Worm (Caenorhabditis elegans): Measurements from ENCODE around the gene F56D6.6.

The F56D6.6 gene

ce11 chrIV:3866018-3866417 lies 37.0 kb upstream of the F56D6.6 start:
- no peak for TF ChIP-seq madf-9 (GFP tag; conservative IDR thresholded peaks at IDR 0.05)
- no peak for TF ChIP-seq nhr-11 (tag; optimal IDR thresholded peaks at IDR 0.05)
- TF ChIP-seq mdl-1 (tag; optimal IDR thresholded peaks at IDR 0.05) = no peak
- no peak for TF ChIP-seq ceh-62 (tag; optimal IDR thresholded peaks at IDR 0.05)
- TF ChIP-seq spr-3 (GFP tag; optimal IDR thresholded peaks at IDR 0.05) = no peak
- no peak for TF ChIP-seq arid-1 (GFP tag; conservative IDR thresholded peaks at IDR 0.05)
- TF ChIP-seq T26A8.4 (GFP tag; IDR thresholded peaks at IDR 0.05) = no peak
- peak; percentile 12 for TF ChIP-seq hlh-30 (tag; optimal IDR thresholded peaks at IDR 0.05; ENCODE audit: insufficient read depth)
- no peak for TF ChIP-seq lir-3 (tag; optimal IDR thresholded peaks at IDR 0.05)
- no peak for TF ChIP-seq snpc-1.2 (GFP tag; IDR thresholded peaks at IDR 0.05)
- peak; percentile 49 for TF ChIP-seq nhr-28 (tag; optimal IDR thresholded peaks at IDR 0.05)
- TF ChIP-seq ces-1 (GFP tag; optimal IDR thresholded peaks at IDR 0.05) = no peak
- TF ChIP-seq dmd-9 (GFP tag; IDR thresholded peaks at IDR 0.05) = no peak
- no peak for TF ChIP-seq daf-19 (GFP tag; conservative IDR thresholded peaks at IDR 0.05)
- no peak for TF ChIP-seq daf-16 (GFP tag; optimal IDR thresholded peaks at IDR 0.05)
- peak; percentile 36 for TF ChIP-seq daf-16 (tag; optimal IDR thresholded peaks at IDR 0.05)
- no peak for TF ChIP-seq fkh-10 (GFP tag; optimal IDR thresholded peaks at IDR 0.05)
- peak; percentile 50 for TF ChIP-seq hlh-11 (tag; optimal IDR thresholded peaks at IDR 0.05)
- TF ChIP-seq dmd-6 (GFP tag; IDR thresholded peaks at IDR 0.05) = peak; percentile 24; the same call in 1 of the 2 replicates

- TF ChIP-seq aha-1 (tag) = peak; percentile 54
- no peak for TF ChIP-seq F26F4.8 (GFP tag; conservative IDR thresholded peaks at IDR 0.05)
- TF ChIP-seq T20F7.1 (GFP tag; optimal IDR thresholded peaks at IDR 0.05) = no peak
- peak in 1 of 2 experiments; percentile 36 for TF ChIP-seq unc-62 (GFP tag; optimal IDR thresholded peaks at IDR 0.05 in 1 of 2)
- no peak for TF ChIP-seq unc-62 (tag; optimal IDR thresholded peaks at IDR 0.05)
These were observed 35.8 kb upstream of the F56D6.6 start, which contains the start of gene F37C4.4 for ce11 chrIV:3867252-3867651. F37C4.4 (plus strand) TSS chrIV:3867309.

DNA sequence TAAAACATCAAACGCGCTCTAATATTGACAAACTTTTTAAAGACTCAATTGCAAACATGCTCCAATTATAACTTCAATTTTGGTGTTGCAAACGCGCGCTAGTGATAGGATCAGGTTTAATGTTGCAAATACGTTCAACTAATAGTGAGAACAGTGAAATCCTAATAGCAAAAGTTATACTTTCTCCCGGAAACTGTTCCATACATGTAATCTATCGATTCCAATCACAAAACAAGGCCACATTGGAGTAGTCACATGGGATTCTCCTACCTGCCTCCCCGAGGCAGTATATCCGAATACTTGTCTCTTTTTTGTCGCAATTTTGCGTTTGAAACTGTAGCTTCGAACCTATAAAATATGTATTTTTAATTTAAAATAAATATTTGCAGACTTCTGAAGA lies 33.2 kb upstream of the F56D6.6 start:
- TF ChIP-seq nhr-237 (tag; optimal IDR thresholded peaks at IDR 0.05) = no peak
- TF ChIP-seq hlh-30 (tag; optimal IDR thresholded peaks at IDR 0.05; ENCODE audit: insufficient read depth) = no peak
- TF ChIP-seq D1046.2 (GFP tag; IDR thresholded peaks at IDR 0.05) = no peak
- TF ChIP-seq jun-1 (tag; optimal IDR thresholded peaks at IDR 0.05) = no peak
- no peak for TF ChIP-seq ceh-20 (GFP tag; IDR thresholded peaks at IDR 0.05)
- no peak for TF ChIP-seq F10B5.3 (tag; optimal IDR thresholded peaks at IDR 0.05)
- no peak for TF ChIP-seq madf-9 (GFP tag; conservative IDR thresholded peaks at IDR 0.05)
- no peak for TF ChIP-seq saeg-2 (GFP tag; IDR thresholded peaks at IDR 0.05)
- TF ChIP-seq set-16 (GFP tag; IDR thresholded peaks at IDR 0.05) = no peak
- TF ChIP-seq lin-39 (tag; optimal IDR thresholded peaks at IDR 0.05) = no peak
- TF ChIP-seq rbr-2 (tag; optimal IDR thresholded peaks at IDR 0.05) = no peak
- no peak for TF ChIP-seq zfp-2 (tag; optimal IDR thresholded peaks at IDR 0.05)
- no peak for TF ChIP-seq lim-7 (GFP tag; IDR thresholded peaks at IDR 0.05)
- no peak for TF ChIP-seq gei-8 (GFP tag; optimal IDR thresholded peaks at IDR 0.05)

DNA sequence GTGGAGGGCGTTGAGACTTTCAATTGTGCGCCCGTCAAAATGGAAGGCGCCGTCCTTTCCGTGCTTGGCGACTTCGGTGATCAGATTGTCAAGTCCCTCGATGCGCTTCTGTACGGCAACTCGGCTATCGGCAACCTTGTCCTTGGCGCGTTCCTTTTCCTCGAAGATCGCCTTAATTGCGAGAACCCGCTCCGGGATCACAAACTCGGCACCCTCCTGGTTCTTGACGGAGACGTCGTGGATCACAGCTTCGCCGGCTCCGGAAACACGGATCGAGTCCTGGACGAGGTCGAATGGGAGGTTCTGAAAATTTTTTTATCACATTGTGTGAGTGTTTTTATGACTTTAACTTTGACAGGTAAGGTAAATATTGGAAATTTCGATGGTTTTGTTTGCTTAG lies 29.9 kb upstream of the F56D6.6 start:
- TF ChIP-seq F26F4.8 (GFP tag; conservative IDR thresholded peaks at IDR 0.05) (no peak), vab-7 (GFP tag; IDR thresholded peaks at IDR 0.05) (no peak), lim-7 (GFP tag; IDR thresholded peaks at IDR 0.05) (no peak), nhr-237 (tag; optimal IDR thresholded peaks at IDR 0.05) (no peak), nhr-41 (GFP tag; IDR thresholded peaks at IDR 0.05) (no peak), set-16 (GFP tag; IDR thresholded peaks at IDR 0.05) (peak; percentile 81), zip-11 (GFP tag; IDR thresholded peaks at IDR 0.05) (no peak), spr-1 (tag; optimal IDR thresholded peaks at IDR 0.05) (no peak), Y105C5A.15 (GFP tag; IDR thresholded peaks at IDR 0.05) (no peak), unc-62 (GFP tag; optimal IDR thresholded peaks at IDR 0.05 in 1 of 2) (peak in 1 of 2 experiments; percentile 81), unc-62 (tag; optimal IDR thresholded peaks at IDR 0.05) (no peak), zfp-3 (GFP tag; conservative IDR thresholded peaks at IDR 0.05) (0 out of 2 replicates have a peak, but pooled peaks have one; percentile 12), rbr-2 (tag; optimal IDR thresholded peaks at IDR 0.05) (no peak), nhr-42 (GFP tag; IDR thresholded peaks at IDR 0.05) (no peak)

Data from whole organism, L4 larva.